Worm (Caenorhabditis elegans) whole organism, L2 larva: ENCODE results near the gene nep-22.

ENCODE experiments used
- C34F6.9 ChIP-seq: fragments of 150-350 bp; optimal IDR thresholded peaks from 2 replicates; lab custom pipeline; 2014; ENCODE audit warnings: missing biosample characterization, missing genetic modification characterization
- F13H6.1 ChIP-seq: sonication (generic microtip); optimal IDR thresholded peaks from 2 replicates; lab custom pipeline; 2016; ENCODE audit warnings: missing genetic modification characterization, missing compliant biosample characterization
- R02D3.7 ChIP-seq: fragments of 150-350 bp; optimal IDR thresholded peaks from 2 replicates; lab custom pipeline; 2014; ENCODE audit warnings: missing biosample characterization, missing genetic modification characterization
- alr-1 ChIP-seq: fragments of 150-350 bp; optimal IDR thresholded peaks from 2 replicates; lab custom pipeline; 2014; ENCODE audit warnings: missing biosample characterization, missing genetic modification characterization
- ama-1 ChIP-seq: fragments of 150-350 bp; optimal IDR thresholded peaks from 2 replicates; lab custom pipeline; 2018; ENCODE audit warnings: inconsistent platforms
- ceh-16 ChIP-seq: fragments of 150-350 bp; optimal IDR thresholded peaks from 2 replicates; lab custom pipeline; 2014; ENCODE audit warnings: missing biosample characterization, missing genetic modification characterization
- crh-2 ChIP-seq: sonication (generic microtip); optimal IDR thresholded peaks from 2 replicates; lab custom pipeline; 2017; ENCODE audit warnings: missing biosample characterization, missing genetic modification characterization
- egl-27 ChIP-seq: sonication (generic microtip); optimal IDR thresholded peaks from 3 replicates; lab custom pipeline; 2017; ENCODE audit warnings: missing biosample characterization, missing genetic modification reagents, missing genetic modification characterization
- elt-3 ChIP-seq: sonication (generic microtip); optimal IDR thresholded peaks from 2 replicates; lab custom pipeline; 2017; ENCODE audit warnings: missing biosample characterization, missing genetic modification characterization
- fos-1 ChIP-seq: fragments of 150-350 bp; optimal IDR thresholded peaks from 2 replicates; lab custom pipeline; 2014; ENCODE audit warnings: missing biosample characterization, missing genetic modification characterization
- lin-11 ChIP-seq: fragments of 150-350 bp; sonication (generic microtip); optimal IDR thresholded peaks from 2 replicates; lab custom pipeline; 2014; ENCODE audit warnings: missing biosample characterization, missing genetic modification characterization, inconsistent platforms, mixed read lengths
- lin-13 ChIP-seq: fragments of 150-350 bp; optimal IDR thresholded peaks from 2 replicates; lab custom pipeline; 2014; ENCODE audit warnings: missing biosample characterization, missing genetic modification reagents, missing genetic modification characterization
- lin-39 ChIP-seq: fragments of 150-350 bp; optimal IDR thresholded peaks from 2 replicates; lab custom pipeline; 2014; ENCODE audit warnings: missing biosample characterization, missing genetic modification reagents, missing genetic modification characterization
- lsy-2 ChIP-seq, 2 experiments: fragments of 150-350 bp in 1 of 2; sonication (generic microtip) in 1 of 2; optimal IDR thresholded peaks; 2 replicates each; lab custom pipeline; 2014 to 2017; ENCODE audit warnings: missing biosample characterization in 2 of 2, missing genetic modification characterization in 2 of 2
- nhr-10 ChIP-seq: sonication (generic microtip); optimal IDR thresholded peaks from 2 replicates; lab custom pipeline; 2017; ENCODE audit warnings: missing biosample characterization, missing genetic modification characterization
- nhr-11 ChIP-seq: fragments of 150-350 bp; optimal IDR thresholded peaks from 2 replicates; lab custom pipeline; 2014; ENCODE audit warnings: missing biosample characterization, missing genetic modification characterization
- nhr-12 ChIP-seq: fragments of 150-350 bp; optimal IDR thresholded peaks from 2 replicates; lab custom pipeline; 2014; ENCODE audit warnings: missing biosample characterization, missing genetic modification characterization
- nhr-129 ChIP-seq: fragments of 150-350 bp; optimal IDR thresholded peaks from 2 replicates; lab custom pipeline; 2014; ENCODE audit warnings: missing biosample characterization, missing genetic modification characterization
- nhr-21 ChIP-seq: fragments of 150-350 bp; optimal IDR thresholded peaks from 2 replicates; lab custom pipeline; 2014; ENCODE audit warnings: missing biosample characterization, missing genetic modification characterization
- nhr-25 ChIP-seq: fragments of 150-350 bp; sonication (generic microtip); optimal IDR thresholded peaks from 3 replicates; lab custom pipeline; 2014; ENCODE audit warnings: missing biosample characterization, missing genetic modification characterization
- nhr-6 ChIP-seq: fragments of 150-350 bp; optimal IDR thresholded peaks from 2 replicates; lab custom pipeline; 2014; ENCODE audit warnings: missing biosample characterization, missing genetic modification characterization
- nhr-77 ChIP-seq: fragments of 150-350 bp; optimal IDR thresholded peaks from 2 replicates; lab custom pipeline; 2014; ENCODE audit warnings: missing biosample characterization, missing genetic modification characterization
- peb-1 ChIP-seq: fragments of 150-350 bp; optimal IDR thresholded peaks from 2 replicates; lab custom pipeline; 2014; ENCODE audit warnings: missing biosample characterization, missing genetic modification characterization
- sma-3 ChIP-seq: sonication (generic microtip); optimal IDR thresholded peaks from 2 replicates; lab custom pipeline; 2016; ENCODE audit warnings: missing genetic modification reagents, missing genetic modification characterization, missing compliant biosample characterization
- sma-9 ChIP-seq, 2 experiments: fragments of 150-350 bp in 1 of 2; sonication (generic microtip) in 1 of 2; optimal IDR thresholded peaks; 2 replicates each; lab custom pipeline; 2014 to 2016; ENCODE audit warnings: missing genetic modification characterization in 2 of 2, mild to moderate bottlenecking in 1 of 2, missing biosample characterization in 1 of 2, missing compliant biosample characterization in 1 of 2, missing genetic modification reagents in 1 of 2, moderate library complexity in 1 of 2
- unc-39 ChIP-seq: fragments of 150-350 bp; optimal IDR thresholded peaks from 2 replicates; lab custom pipeline; 2014; ENCODE audit warnings: missing biosample characterization, missing genetic modification characterization
- unc-55 ChIP-seq: fragments of 150-350 bp; sonication (generic microtip); optimal IDR thresholded peaks from 3 replicates; lab custom pipeline; 2014; ENCODE audit warnings: missing biosample characterization, missing genetic modification reagents, missing genetic modification characterization
- unc-62 ChIP-seq: fragments of 150-350 bp; optimal IDR thresholded peaks from 2 replicates; lab custom pipeline; 2014; ENCODE audit warnings: missing biosample characterization, missing genetic modification reagents, missing genetic modification characterization
- zag-1 ChIP-seq: fragments of 150-350 bp; optimal IDR thresholded peaks from 2 replicates; lab custom pipeline; 2014; ENCODE audit warnings: missing biosample characterization, missing genetic modification characterization
- ztf-4 ChIP-seq: fragments of 150-350 bp; optimal IDR thresholded peaks from 2 replicates; lab custom pipeline; 2014; ENCODE audit warnings: missing biosample characterization, missing genetic modification characterization

Gene nep-22

ce11 chrX:9078149-9078548, 43.8 kb downstream of the nep-22 start:
- TF ChIP-seq F13H6.1 (peak; percentile 9), lsy-2 (tag; optimal IDR thresholded peaks at IDR 0.05; lab: Kevin White, UChicago) (peak in 1 of 2 experiments; percentile 23), sma-3 (GFP tag; lab: Kevin White, UChicago) (peak; percentile 2), sma-9 (GFP tag; optimal IDR thresholded peaks at IDR 0.05; lab: Kevin White, UChicago) (peak; percentile 26), sma-9 (tag; optimal IDR thresholded peaks at IDR 0.05; lab: Kevin White, UChicago) (no peak), unc-62 (GFP tag; lab: Kevin White, UChicago) (no peak), nhr-10 (tag; lab: Kevin White, UChicago) (no peak), nhr-25 (tag; lab: Kevin White, UChicago) (no peak), nhr-21 (tag; lab: Kevin White, UChicago) (peak; percentile 26), nhr-12 (tag; lab: Kevin White, UChicago) (no peak), C34F6.9 (tag; lab: Kevin White, UChicago) (peak; percentile 8), ztf-4 (tag; lab: Kevin White, UChicago) (no peak), alr-1 (no peak), fos-1 (tag; lab: Kevin White, UChicago) (peak; percentile 23), lin-11 (peak; percentile 11), unc-39 (tag; lab: Kevin White, UChicago) (no peak), lin-13 (peak; percentile 28)

ce11 chrX:9081212-9081611, 46.9 kb downstream of the nep-22 start:
- TF ChIP-seq fos-1 (tag; lab: Kevin White, UChicago) (peak; percentile 40), nhr-10 (tag; lab: Kevin White, UChicago) (no peak)

DNA sequence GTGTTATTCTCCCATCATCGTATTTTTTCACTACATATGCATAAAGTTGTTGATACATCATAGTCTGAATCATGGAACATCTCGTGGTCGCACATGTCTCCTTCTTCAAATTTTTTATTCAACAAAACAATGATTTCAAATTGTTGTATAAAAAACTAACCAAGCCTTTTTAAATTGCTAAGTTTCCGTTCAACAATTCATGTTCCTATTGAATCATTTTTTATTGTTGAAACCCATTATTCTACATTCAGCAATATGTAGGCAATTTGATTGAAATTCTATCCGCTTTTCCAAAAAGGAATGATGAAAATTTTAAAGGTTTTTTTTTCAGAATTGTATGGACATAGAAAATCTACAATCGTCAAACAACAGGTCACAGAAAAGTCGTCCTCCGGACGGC, 48.3 kb downstream of the nep-22 start, which contains the start of gene ajm-1:
Gene ajm-1 (plus strand): TSS at position 301 of the 400 bp plus-strand sequence.
- no peak for TF ChIP-seq nhr-77
- TF ChIP-seq elt-3 (tag; lab: Kevin White, UChicago), result no peak
- no peak for TF ChIP-seq nhr-129 (tag; lab: Kevin White, UChicago)
- no peak for TF ChIP-seq unc-62 (GFP tag; lab: Kevin White, UChicago)
- no peak for TF ChIP-seq lsy-2 (tag; optimal IDR thresholded peaks at IDR 0.05; lab: Kevin White, UChicago)
- no peak for TF ChIP-seq zag-1 (tag; lab: Kevin White, UChicago)
- TF ChIP-seq nhr-6 (tag; lab: Kevin White, UChicago), result no peak
- TF ChIP-seq lin-39 (tag; lab: Kevin White, UChicago), result no peak
- TF ChIP-seq sma-9 (GFP tag; optimal IDR thresholded peaks at IDR 0.05; lab: Kevin White, UChicago), result no peak
- no peak for TF ChIP-seq sma-9 (tag; optimal IDR thresholded peaks at IDR 0.05; lab: Kevin White, UChicago)
- no peak for TF ChIP-seq lin-13
- no peak for TF ChIP-seq peb-1
- TF ChIP-seq unc-55 (GFP tag; lab: Kevin White, UChicago), result no peak
- no peak for TF ChIP-seq ama-1 (lab: Kevin White, UChicago)
- TF ChIP-seq ztf-4 (tag; lab: Kevin White, UChicago), result no peak

DNA sequence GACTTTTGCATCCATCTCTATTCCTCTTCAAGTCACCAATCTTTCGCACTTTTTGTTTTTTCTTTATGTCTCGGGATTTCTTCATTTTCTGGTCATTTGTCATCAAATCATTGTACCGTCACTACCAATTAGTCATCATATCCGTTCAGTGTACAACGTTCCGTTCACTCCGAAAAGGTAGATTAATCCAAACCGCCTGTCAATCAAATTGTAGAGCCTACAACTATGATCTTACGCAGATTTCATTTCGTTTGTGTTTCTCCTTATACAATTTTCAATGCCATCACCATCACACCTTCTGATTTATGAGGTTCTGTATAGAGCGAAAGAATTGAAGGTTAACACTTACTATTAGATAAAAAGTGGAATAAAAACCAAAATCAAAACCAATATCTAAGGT, 51.5 kb downstream of the nep-22 start:
- no peak for TF ChIP-seq lin-11
- TF ChIP-seq nhr-25 (tag; lab: Kevin White, UChicago), result peak; percentile 65
- TF ChIP-seq R02D3.7 (tag; lab: Kevin White, UChicago), result no peak
- peak; percentile 39 for TF ChIP-seq egl-27 (tag; lab: Kevin White, UChicago)
- TF ChIP-seq sma-9 (GFP tag; optimal IDR thresholded peaks at IDR 0.05; lab: Kevin White, UChicago), result peak; percentile 34
- TF ChIP-seq sma-9 (tag; optimal IDR thresholded peaks at IDR 0.05; lab: Kevin White, UChicago), result no peak
- TF ChIP-seq sma-3 (GFP tag; lab: Kevin White, UChicago), result peak; percentile 71
- TF ChIP-seq ceh-16, result peak; percentile 89
- TF ChIP-seq nhr-6 (tag; lab: Kevin White, UChicago), result peak; percentile 46
- TF ChIP-seq nhr-11, result no peak
- TF ChIP-seq fos-1 (tag; lab: Kevin White, UChicago), result peak; percentile 15
- TF ChIP-seq crh-2, result peak; percentile 30
